In genomic region chrX:14169068-14169642, dm6 we compare ENCODE assay signal across 4 fruit fly cellular contexts.
TF ChIP-seq lines count a peak whose summit lies in the region.

TSS of gene CG12480 (plus strand) at chrX:14169592.

- TF ChIP-seq CTCF in whole organism, embryonic (GFP tag; optimal IDR thresholded peaks at IDR 0.05; lab: Kevin White, UChicago), result no peak

TF ChIP-seq in whole organism, embryonic, 481 proteins besides CTCF, POLR2A, EP300 and RAD21 (continues in another document):
- TF ChIP-seq Usf (GFP tag; optimal IDR thresholded peaks at IDR 0.05; lab: Kevin White, UChicago) (peak; percentile 12), Deaf1 (tag; optimal IDR thresholded peaks at IDR 0.05; lab: Kevin White, UChicago) (peak; percentile 25), Doc3 (GFP tag; IDR thresholded peaks at IDR 0.05; lab: Robert Waterston, UW; ENCODE audit: partially characterized antibody) (no peak), vvl (GFP tag; IDR thresholded peaks at IDR 0.05; lab: Robert Waterston, UW) (0 out of 2 replicates have a peak, but pooled peaks have one; percentile 37), CG7839 (tag; optimal IDR thresholded peaks at IDR 0.05; lab: Kevin White, UChicago) (peak; percentile 68), NFAT (GFP tag; IDR thresholded peaks at IDR 0.05; lab: Robert Waterston, UW) (peak; percentile 68), CG17359 (tag; optimal IDR thresholded peaks at IDR 0.05; lab: Kevin White, UChicago) (peak; percentile 1), CG12391 (tag; optimal IDR thresholded peaks at IDR 0.05; lab: Kevin White, UChicago) (peak; percentile 26), stwl (tag; optimal IDR thresholded peaks at IDR 0.05; lab: Kevin White, UChicago) (no peak), ind (GFP tag; optimal IDR thresholded peaks at IDR 0.05; lab: Kevin White, UChicago) (peak; percentile 34), Fer1 (GFP tag; optimal IDR thresholded peaks at IDR 0.05; lab: Kevin White, UChicago) (peak; percentile 32), CG18619 (GFP tag; optimal IDR thresholded peaks at IDR 0.05; lab: Kevin White, UChicago) (peak; percentile 51), CG17361 (GFP tag; IDR thresholded peaks at IDR 0.05; lab: Robert Waterston, UW) (0 out of 3 replicates have a peak, but pooled peaks have one; percentile 16), Drgx (GFP tag; IDR thresholded peaks at IDR 0.05; lab: Robert Waterston, UW) (0 out of 2 replicates have a peak, but pooled peaks have one; percentile 15), Rfx (GFP tag; IDR thresholded peaks at IDR 0.05; lab: Robert Waterston, UW) (peak; percentile 90), mam (GFP tag; optimal IDR thresholded peaks at IDR 0.05; lab: Kevin White, UChicago) (peak; percentile 42), CG10267 (tag; optimal IDR thresholded peaks at IDR 0.05; lab: Kevin White, UChicago) (peak; percentile 28), row (GFP tag; IDR thresholded peaks at IDR 0.05; lab: Robert Waterston, UW) (peak; percentile 57), scrt (GFP tag; optimal IDR thresholded peaks at IDR 0.05; lab: Kevin White, UChicago) (peak; percentile 63), CG8290 (GFP tag; optimal IDR thresholded peaks at IDR 0.05; lab: Kevin White, UChicago) (no peak), CG8290 (tag; optimal IDR thresholded peaks at IDR 0.05; lab: Kevin White, UChicago) (peak in 1 of 2 experiments; percentile 76)

TF ChIP-seq in whole organism, prepupa, 60 proteins besides CTCF, POLR2A, EP300 and RAD21:
- TF ChIP-seq CG11762 (GFP tag; optimal IDR thresholded peaks at IDR 0.05; lab: Kevin White, UChicago; ENCODE audit: insufficient read depth) (no peak), svp (GFP tag; lab: Kevin White, UChicago) (peak; percentile 44), CG3919 (GFP tag; optimal IDR thresholded peaks at IDR 0.05; lab: Kevin White, UChicago) (peak; percentile 7), Sox102F (GFP tag; optimal IDR thresholded peaks at IDR 0.05; lab: Kevin White, UChicago) (no peak), OdsH (GFP tag; optimal IDR thresholded peaks at IDR 0.05; lab: Kevin White, UChicago) (peak; percentile 3), acj6 (GFP tag; optimal IDR thresholded peaks at IDR 0.05; lab: Kevin White, UChicago) (no peak), eg (GFP tag; IDR thresholded peaks at IDR 0.05; lab: Robert Waterston, UW) (peak; percentile 52; the same call in 1 of the 3 replicates), Eip78C (GFP tag; lab: Kevin White, UChicago) (peak; percentile 43), CG32006 (GFP tag; optimal IDR thresholded peaks at IDR 0.05; lab: Kevin White, UChicago) (peak; percentile 17), Smox (GFP tag; optimal IDR thresholded peaks at IDR 0.05; lab: Kevin White, UChicago) (no peak), CG6163 (GFP tag; IDR thresholded peaks at IDR 0.05; lab: Robert Waterston, UW) (no peak)

TF ChIP-seq in whole organism, pupa, 21 proteins besides CTCF, POLR2A, EP300 and RAD21:
- TF ChIP-seq CG9948 (tag; optimal IDR thresholded peaks at IDR 0.05; lab: Kevin White, UChicago), result no peak
- no peak for TF ChIP-seq gl (tag; optimal IDR thresholded peaks at IDR 0.05; lab: Kevin White, UChicago)
- TF ChIP-seq CG10348 (GFP tag; IDR thresholded peaks at IDR 0.05; lab: Robert Waterston, UW), result no peak
- 0 out of 3 replicates have a peak, but pooled peaks have one; percentile 47 for TF ChIP-seq CG4496 (GFP tag; IDR thresholded peaks at IDR 0.05; lab: Robert Waterston, UW)
- TF ChIP-seq CG8159 (tag; optimal IDR thresholded peaks at IDR 0.05; lab: Kevin White, UChicago), result no peak
- no peak for TF ChIP-seq Pif1A (GFP tag; optimal IDR thresholded peaks at IDR 0.05; lab: Kevin White, UChicago)
- no peak for TF ChIP-seq CG34367 (tag; optimal IDR thresholded peaks at IDR 0.05; lab: Kevin White, UChicago)
- peak; percentile 13 for TF ChIP-seq CG14655 (GFP tag; optimal IDR thresholded peaks at IDR 0.05; lab: Kevin White, UChicago)

TF ChIP-seq in whole organism, wandering third instar larva, 38 proteins besides CTCF, POLR2A, EP300 and RAD21:
- TF ChIP-seq sv (GFP tag; optimal IDR thresholded peaks at IDR 0.05; lab: Kevin White, UChicago) (peak; percentile 32), Rel (GFP tag; optimal IDR thresholded peaks at IDR 0.05; lab: Kevin White, UChicago) (no peak), Rel (tag; optimal IDR thresholded peaks at IDR 0.05; lab: Kevin White, UChicago) (no peak)
TF ChIP-seq in whole organism, wandering third instar larva: peak in this region for 1.

Comparison
In these comparisons a context has a peak if more than half of its experiments do, and no peak if none do; other contexts are left out.
1. Of the 7 proteins assayed by ChIP-seq in both whole organism, embryonic and whole organism, prepupa: peak only in whole organism, embryonic: CG6854; only in whole organism, prepupa: none; in both: none; in neither: 6.